In the genomic region with DNA sequence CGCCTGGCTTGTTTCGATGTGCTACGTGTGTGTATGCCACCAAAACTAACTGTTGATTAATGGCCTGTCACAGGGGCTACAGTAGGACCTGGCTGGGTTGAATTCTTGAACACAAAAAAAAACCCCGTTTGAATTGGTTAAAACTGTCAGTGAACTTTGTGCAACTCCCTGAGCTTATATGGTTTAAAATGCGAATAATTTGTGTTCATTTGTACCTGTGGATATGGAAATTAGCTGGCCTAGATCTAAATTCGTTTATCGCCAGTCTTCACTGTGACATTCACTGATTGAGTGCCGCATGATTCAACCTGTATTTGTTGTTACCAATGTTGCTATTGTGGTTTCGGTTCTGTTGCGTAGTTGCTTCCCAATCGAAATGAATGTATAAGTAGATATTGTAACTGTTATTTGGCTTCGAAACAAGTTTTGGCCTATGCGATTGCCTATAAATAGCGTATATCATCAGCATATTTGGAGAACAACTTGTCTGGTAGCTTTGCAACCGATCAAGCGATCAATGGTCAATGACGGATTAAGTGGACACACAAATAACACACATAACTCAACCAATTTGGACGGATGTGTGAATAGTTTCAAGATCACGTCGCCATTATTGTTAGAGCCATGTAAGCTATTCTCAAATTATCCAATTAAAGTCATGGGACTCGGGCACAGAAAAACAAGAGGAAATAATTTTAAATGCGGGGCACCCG, we compare ENCODE assay signal across 1 fruit fly cellular context.
TF ChIP-seq lines count a peak whose summit lies in the region.

No protein-coding gene starts in this region.

TF ChIP-seq in whole organism, embryonic, 481 proteins besides CTCF, POLR2A, EP300 and RAD21 (continued from another document):
- peak; percentile 77 for TF ChIP-seq Taf1 (GFP tag; IDR thresholded peaks at IDR 0.05; lab: Robert Waterston, UW)
- TF ChIP-seq Ssrp (tag; optimal IDR thresholded peaks at IDR 0.05; lab: Kevin White, UChicago): peak; percentile 52
- TF ChIP-seq ERR (GFP tag; optimal IDR thresholded peaks at IDR 0.05; lab: Kevin White, UChicago): peak; percentile 39
- TF ChIP-seq HLH3B (GFP tag; IDR thresholded peaks at IDR 0.05; lab: Robert Waterston, UW): peak; percentile 78
- TF ChIP-seq Antp (GFP tag; optimal IDR thresholded peaks at IDR 0.05; lab: Kevin White, UChicago): peak; percentile 78
- TF ChIP-seq grau (tag; optimal IDR thresholded peaks at IDR 0.05; lab: Kevin White, UChicago): peak; percentile 96
- peak; percentile 40 for TF ChIP-seq zen (tag; optimal IDR thresholded peaks at IDR 0.05; lab: Kevin White, UChicago)
- TF ChIP-seq fru (optimal IDR thresholded peaks at IDR 0.05; lab: Kevin White, UChicago): no peak
- TF ChIP-seq vnd (GFP tag; IDR thresholded peaks at IDR 0.05; lab: Robert Waterston, UW; ENCODE audit: partially characterized antibody): no peak
- TF ChIP-seq ro (GFP tag; IDR thresholded peaks at IDR 0.05; lab: Robert Waterston, UW): 0 out of 2 replicates have a peak, but pooled peaks have one; percentile 8
- no peak for TF ChIP-seq CG15073 (GFP tag; optimal IDR thresholded peaks at IDR 0.05; lab: Kevin White, UChicago)
- TF ChIP-seq CG16813 (GFP tag; IDR thresholded peaks at IDR 0.05; lab: Robert Waterston, UW; ENCODE audit: partially characterized antibody): no peak
- TF ChIP-seq Scr (GFP tag; IDR thresholded peaks at IDR 0.05; lab: Robert Waterston, UW; ENCODE audit: partially characterized antibody): no peak
- TF ChIP-seq gcm2 (GFP tag; optimal IDR thresholded peaks at IDR 0.05; lab: Kevin White, UChicago): peak; percentile 49
- TF ChIP-seq CG15269 (tag; optimal IDR thresholded peaks at IDR 0.05; lab: Kevin White, UChicago): peak; percentile 84
- TF ChIP-seq Mrtf (GFP tag; IDR thresholded peaks at IDR 0.05; lab: Robert Waterston, UW): peak; percentile 76
- peak; percentile 46; the same call in 1 of the 2 replicates for TF ChIP-seq ttk (GFP tag; IDR thresholded peaks at IDR 0.05; lab: Robert Waterston, UW)
- TF ChIP-seq klu (GFP tag; IDR thresholded peaks at IDR 0.05; lab: Robert Waterston, UW): peak; percentile 48; the same call in 1 of the 2 replicates
- TF ChIP-seq dm (GFP tag; optimal IDR thresholded peaks at IDR 0.05; lab: Kevin White, UChicago): peak; percentile 37
- peak; percentile 21 for TF ChIP-seq CG3163 (GFP tag; optimal IDR thresholded peaks at IDR 0.05; lab: Kevin White, UChicago)
- TF ChIP-seq CG7963 (GFP tag; IDR thresholded peaks at IDR 0.05; lab: Robert Waterston, UW; ENCODE audit: partially characterized antibody): no peak
- TF ChIP-seq CG6765 (GFP tag; optimal IDR thresholded peaks at IDR 0.05; lab: Kevin White, UChicago): peak; percentile 57
- TF ChIP-seq CG2712 (tag; optimal IDR thresholded peaks at IDR 0.05; lab: Kevin White, UChicago): peak; percentile 31
- TF ChIP-seq gce (GFP tag; IDR thresholded peaks at IDR 0.05; lab: Robert Waterston, UW): no peak
- TF ChIP-seq CG18476 (GFP tag; optimal IDR thresholded peaks at IDR 0.05; lab: Kevin White, UChicago): no peak
- no peak for TF ChIP-seq hth (optimal IDR thresholded peaks at IDR 0.05; lab: Kevin White, UChicago)
- peak; percentile 22 for TF ChIP-seq kah (GFP tag; optimal IDR thresholded peaks at IDR 0.05; lab: Kevin White, UChicago)
- no peak for TF ChIP-seq sima (GFP tag; optimal IDR thresholded peaks at IDR 0.05; lab: Kevin White, UChicago)
- TF ChIP-seq btn (GFP tag; optimal IDR thresholded peaks at IDR 0.05; lab: Kevin White, UChicago): peak; percentile 19
- peak; percentile 78 for TF ChIP-seq CG10366 (GFP tag; IDR thresholded peaks at IDR 0.05; lab: Robert Waterston, UW)
- TF ChIP-seq D (optimal IDR thresholded peaks at IDR 0.05; lab: Kevin White, UChicago): no peak
- peak; percentile 53 for TF ChIP-seq D (GFP tag; optimal IDR thresholded peaks at IDR 0.05; lab: Kevin White, UChicago)
- TF ChIP-seq CG4404 (GFP tag; IDR thresholded peaks at IDR 0.05; lab: Robert Waterston, UW): peak; percentile 43
- TF ChIP-seq zen2 (GFP tag; IDR thresholded peaks at IDR 0.05; lab: Robert Waterston, UW; ENCODE audit: partially characterized antibody): no peak
- TF ChIP-seq CG10565 (GFP tag; optimal IDR thresholded peaks at IDR 0.05; lab: Kevin White, UChicago): no peak
- peak; percentile 84 for TF ChIP-seq gem (tag; optimal IDR thresholded peaks at IDR 0.05; lab: Kevin White, UChicago)
- TF ChIP-seq CG11247 (GFP tag; IDR thresholded peaks at IDR 0.05; lab: Robert Waterston, UW): peak; percentile 72
- peak; percentile 66 for TF ChIP-seq CG12155 (GFP tag; optimal IDR thresholded peaks at IDR 0.05; lab: Kevin White, UChicago)
- no peak for TF ChIP-seq Spps (tag; optimal IDR thresholded peaks at IDR 0.05; lab: Kevin White, UChicago)
- TF ChIP-seq CG7839 (tag; optimal IDR thresholded peaks at IDR 0.05; lab: Kevin White, UChicago): peak; percentile 81
- peak; percentile 59; the same call in 1 of the 2 replicates for TF ChIP-seq danr (GFP tag; IDR thresholded peaks at IDR 0.05; lab: Robert Waterston, UW)
- peak; percentile 78 for TF ChIP-seq dmrt99B (tag; optimal IDR thresholded peaks at IDR 0.05; lab: Kevin White, UChicago)
- TF ChIP-seq Awh (GFP tag; IDR thresholded peaks at IDR 0.05; lab: Robert Waterston, UW): peak; percentile 62
- no peak for TF ChIP-seq CG14860 (GFP tag; IDR thresholded peaks at IDR 0.05; lab: Robert Waterston, UW; ENCODE audit: partially characterized antibody)
- no peak for TF ChIP-seq eyg (GFP tag; optimal IDR thresholded peaks at IDR 0.05; lab: Kevin White, UChicago)
- TF ChIP-seq Rx (GFP tag; IDR thresholded peaks at IDR 0.05; lab: Robert Waterston, UW): peak; percentile 72
